Worm (Caenorhabditis elegans) whole organism, L4 larva: ENCODE measurements around the gene C30F2.4.

Experiments used
- F37D6.2 ChIP-seq: sonication (generic microtip); optimal IDR thresholded peaks from 2 replicates; lab custom pipeline; 2016; ENCODE audit warnings: mild to moderate bottlenecking, missing genetic modification characterization, missing compliant biosample characterization
- nhr-237 ChIP-seq: sonication (generic microtip); optimal IDR thresholded peaks from 2 replicates; lab custom pipeline; 2017; ENCODE audit warnings: missing biosample characterization, missing genetic modification characterization
- pha-4 ChIP-seq, 2 experiments: fragments of 150-350 bp in 1 of 2; fragments of 200-800 bp in 1 of 2; sonication (Bioruptor generic) in 1 of 2; IDR thresholded peaks in 1 of 2; optimal IDR thresholded peaks in 1 of 2; 2 replicates each; pipeline versions ENCODE4 v1.3.6 to Lab custom; 2014 to 2022; ENCODE audit warnings: missing genetic modification characterization in 2 of 2, missing genetic modification reagents in 2 of 2, missing biosample characterization in 1 of 2, missing compliant biosample characterization in 1 of 2
- snpc-4 ChIP-seq: fragments of 150-350 bp; optimal IDR thresholded peaks from 2 replicates; lab custom pipeline; 2014; ENCODE audit warnings: missing biosample characterization, missing genetic modification characterization

ce11 chrX:16113996-16114395, 37.6 kb upstream of the C30F2.4 start:
- TF ChIP-seq nhr-237 (tag; lab: Kevin White, UChicago) (no peak), pha-4 (GFP tag; IDR thresholded peaks at IDR 0.05; lab: Robert Waterston, UW) (no peak), pha-4 (tag; optimal IDR thresholded peaks at IDR 0.05; lab: Kevin White, UChicago) (no peak), F37D6.2 (tag; lab: Kevin White, UChicago) (no peak), snpc-4 (no peak)
